Worm (Caenorhabditis elegans) whole organism, L4 larva: Measurements from ENCODE around the gene cpt-1.

Experiments used
- D1046.2 ChIP-seq: fragments of 200-800 bp; sonication (Bioruptor generic); IDR thresholded peaks from 2 replicates; pipeline ENCODE4 v1.3.6; 2022; ENCODE audit warnings: missing genetic modification characterization, missing compliant biosample characterization
- F10B5.3 ChIP-seq: sonication (generic microtip); optimal IDR thresholded peaks from 2 replicates; lab custom pipeline; 2016; ENCODE audit warnings: mild to moderate bottlenecking, missing genetic modification characterization, missing compliant biosample characterization
- F44E2.7 ChIP-seq: fragments of 200-800 bp; sonication (Bioruptor generic); IDR thresholded peaks from 2 replicates; pipeline ENCODE4 v2.1.2; 2022; ENCODE audit warnings: missing genetic modification characterization, missing compliant biosample characterization
- F49E8.2 ChIP-seq: sonication (generic microtip); optimal IDR thresholded peaks from 2 replicates; lab custom pipeline; 2016; ENCODE audit warnings: missing compliant biosample characterization, mild to moderate bottlenecking, missing genetic modification characterization, borderline replicate concordance
- T20F7.1 ChIP-seq: fragments of 200-800 bp; sonication (Bioruptor generic); optimal IDR thresholded peaks from 2 replicates; lab custom pipeline; 2018; ENCODE audit warnings: mild to moderate bottlenecking, missing genetic modification characterization, missing compliant biosample characterization
- T26A8.4 ChIP-seq: fragments of 200-800 bp; sonication (Bioruptor generic); IDR thresholded peaks from 2 replicates; pipeline ENCODE4 v1.3.6; 2022; ENCODE audit warnings: missing genetic modification characterization, missing compliant biosample characterization
- Y48G9A.11 ChIP-seq: fragments of 200-800 bp; sonication (Bioruptor generic); IDR thresholded peaks from 2 replicates; pipeline ENCODE4 v1.3.6; 2022; ENCODE audit warnings: missing genetic modification reagents, missing genetic modification characterization, missing compliant biosample characterization
- aha-1 ChIP-seq: fragments of 150-350 bp; peaks from one replicate; lab custom pipeline; 2014; ENCODE audit warnings: missing biosample characterization, missing genetic modification characterization
- ama-1 ChIP-seq: fragments of 150-350 bp; optimal IDR thresholded peaks from 2 replicates; lab custom pipeline; 2014; ENCODE audit warnings: inconsistent platforms, mixed read lengths
- ceh-82 ChIP-seq: sonication (generic microtip); optimal IDR thresholded peaks from 2 replicates; lab custom pipeline; 2017; ENCODE audit warnings: missing biosample characterization, missing genetic modification characterization
- daf-12 ChIP-seq: fragments of 150-350 bp; optimal IDR thresholded peaks from 2 replicates; lab custom pipeline; 2014; ENCODE audit warnings: missing biosample characterization, missing genetic modification reagents, missing genetic modification characterization
- dpl-1 ChIP-seq: fragments of 150-350 bp; optimal IDR thresholded peaks from 2 replicates; lab custom pipeline; 2014; ENCODE audit warnings: missing biosample characterization, missing genetic modification reagents, missing genetic modification characterization
- duxl-1 ChIP-seq: sonication (generic microtip); optimal IDR thresholded peaks from 2 replicates; lab custom pipeline; 2016; ENCODE audit warnings: mild to moderate bottlenecking, missing genetic modification characterization, moderate library complexity, missing compliant biosample characterization; ENCODE audit not compliant: poor library complexity
- hif-1 ChIP-seq, 2 experiments: sonication (generic microtip); optimal IDR thresholded peaks; 2 replicates each; lab custom pipeline; 2016 to 2017; ENCODE audit warnings: missing compliant biosample characterization in 2 of 2, missing genetic modification characterization in 2 of 2, missing genetic modification reagents in 2 of 2, missing genotype in 2 of 2, mild to moderate bottlenecking in 1 of 2
- hlh-30 ChIP-seq: sonication (generic microtip); optimal IDR thresholded peaks from 2 replicates; lab custom pipeline; 2017; ENCODE audit warnings: antibody characterized with exemption, mild to moderate bottlenecking, missing genetic modification characterization, missing compliant biosample characterization; ENCODE audit not compliant: insufficient read depth
- lim-7 ChIP-seq: fragments of 200-800 bp; sonication (Bioruptor generic); IDR thresholded peaks from 2 replicates; pipeline ENCODE4 v1.3.6; 2022; ENCODE audit warnings: missing genetic modification characterization, missing compliant biosample characterization
- lin-1 ChIP-seq: fragments of 200-800 bp; sonication (Bioruptor generic); IDR thresholded peaks from 2 replicates; pipeline ENCODE4 v1.3.6; 2022; ENCODE audit warnings: missing genetic modification reagents, missing genetic modification characterization, missing compliant biosample characterization
- lin-13 ChIP-seq: fragments of 150-350 bp; optimal IDR thresholded peaks from 2 replicates; lab custom pipeline; 2014; ENCODE audit warnings: missing biosample characterization, missing genetic modification reagents, missing genetic modification characterization
- lin-38 ChIP-seq: fragments of 200-800 bp; sonication (Bioruptor generic); IDR thresholded peaks from 2 replicates; pipeline ENCODE4 v1.3.6; 2022; ENCODE audit warnings: missing genetic modification reagents, missing genetic modification characterization, missing compliant biosample characterization
- lir-3 ChIP-seq: sonication (generic microtip); optimal IDR thresholded peaks from 2 replicates; lab custom pipeline; 2016; ENCODE audit warnings: mild to moderate bottlenecking, missing genetic modification characterization, missing compliant biosample characterization
- lsy-2 ChIP-seq, 2 experiments: fragments of 150-350 bp in 1 of 2; sonication (generic microtip) in 1 of 2; optimal IDR thresholded peaks; 2 replicates each; lab custom pipeline; 2014 to 2017; ENCODE audit warnings: missing biosample characterization in 2 of 2, missing genetic modification characterization in 2 of 2
- madf-9 ChIP-seq: fragments of 200-800 bp; sonication (Bioruptor generic); conservative IDR thresholded peaks from 2 replicates; pipeline ENCODE4 v1.3.6; 2022; ENCODE audit warnings: missing genetic modification reagents, missing genetic modification characterization, missing compliant biosample characterization
- mdl-1 ChIP-seq, 2 experiments: fragments of 150-350 bp in 1 of 2; sonication (generic microtip) in 1 of 2; optimal IDR thresholded peaks; 2 replicates each; lab custom pipeline; 2014 to 2017; ENCODE audit warnings: missing biosample characterization in 2 of 2, missing genetic modification characterization in 2 of 2
- mes-2 ChIP-seq: sonication (generic microtip); optimal IDR thresholded peaks from 2 replicates; lab custom pipeline; 2016; ENCODE audit warnings: missing genotype, mild to moderate bottlenecking, missing genetic modification characterization, missing compliant biosample characterization; ENCODE audit not compliant: poor library complexity, severe bottlenecking
- mxl-3 ChIP-seq: fragments of 200-800 bp; sonication (Bioruptor generic); optimal IDR thresholded peaks from 2 replicates; lab custom pipeline; 2018; ENCODE audit warnings: mild to moderate bottlenecking, missing genetic modification characterization, missing compliant biosample characterization
- nhr-11 ChIP-seq: fragments of 150-350 bp; optimal IDR thresholded peaks from 2 replicates; lab custom pipeline; 2014; ENCODE audit warnings: missing biosample characterization, missing genetic modification characterization
- nhr-111 ChIP-seq: fragments of 200-800 bp; sonication (Bioruptor generic); optimal IDR thresholded peaks from 2 replicates; lab custom pipeline; 2018; ENCODE audit warnings: mild to moderate bottlenecking, missing genetic modification characterization, missing compliant biosample characterization
- nhr-237 ChIP-seq: sonication (generic microtip); optimal IDR thresholded peaks from 2 replicates; lab custom pipeline; 2017; ENCODE audit warnings: missing biosample characterization, missing genetic modification characterization
- nhr-28 ChIP-seq: fragments of 150-350 bp; optimal IDR thresholded peaks from 2 replicates; lab custom pipeline; 2014; ENCODE audit warnings: missing biosample characterization, missing genetic modification characterization
- nhr-41 ChIP-seq: fragments of 200-800 bp; sonication (Bioruptor generic); IDR thresholded peaks from 2 replicates; pipeline ENCODE4 v1.3.6; 2022; ENCODE audit warnings: missing genetic modification reagents, missing genetic modification characterization, missing compliant biosample characterization
- nhr-6 ChIP-seq: fragments of 150-350 bp; optimal IDR thresholded peaks from 2 replicates; lab custom pipeline; 2014; ENCODE audit warnings: missing biosample characterization, missing genetic modification characterization
- pha-4 ChIP-seq, 2 experiments: fragments of 150-350 bp in 1 of 2; fragments of 200-800 bp in 1 of 2; sonication (Bioruptor generic) in 1 of 2; IDR thresholded peaks in 1 of 2; optimal IDR thresholded peaks in 1 of 2; 2 replicates each; pipeline versions ENCODE4 v1.3.6 to Lab custom; 2014 to 2022; ENCODE audit warnings: missing genetic modification characterization in 2 of 2, missing genetic modification reagents in 2 of 2, missing biosample characterization in 1 of 2, missing compliant biosample characterization in 1 of 2
- rbr-2 ChIP-seq: sonication (generic microtip); optimal IDR thresholded peaks from 2 replicates; lab custom pipeline; 2016; ENCODE audit warnings: missing genotype, missing genetic modification characterization, missing compliant biosample characterization
- saeg-2 ChIP-seq: fragments of 200-800 bp; sonication (Bioruptor generic); IDR thresholded peaks from 2 replicates; pipeline ENCODE4 v1.3.6; 2022; ENCODE audit warnings: missing genetic modification reagents, missing genetic modification characterization, missing compliant biosample characterization
- sdz-12 ChIP-seq: fragments of 200-800 bp; sonication (Bioruptor generic); optimal IDR thresholded peaks from 2 replicates; lab custom pipeline; 2018; ENCODE audit warnings: mild to moderate bottlenecking, missing genetic modification characterization, missing compliant biosample characterization
- set-16 ChIP-seq: fragments of 200-800 bp; sonication (Bioruptor generic); IDR thresholded peaks from 2 replicates; pipeline ENCODE4 v1.3.6; 2022; ENCODE audit warnings: missing genetic modification reagents, missing genetic modification characterization, missing compliant biosample characterization
- skn-1 ChIP-seq: fragments of 150-350 bp; optimal IDR thresholded peaks from 2 replicates; lab custom pipeline; 2014; ENCODE audit warnings: missing biosample characterization, missing genetic modification characterization
- snpc-4 ChIP-seq: fragments of 150-350 bp; optimal IDR thresholded peaks from 2 replicates; lab custom pipeline; 2014; ENCODE audit warnings: missing biosample characterization, missing genetic modification characterization
- spr-1 ChIP-seq: sonication (generic microtip); optimal IDR thresholded peaks from 2 replicates; lab custom pipeline; 2016; ENCODE audit warnings: mild to moderate bottlenecking, missing genetic modification characterization, missing compliant biosample characterization
- tag-97 ChIP-seq: fragments of 200-800 bp; sonication (Bioruptor generic); IDR thresholded peaks from 2 replicates; pipeline ENCODE4 v1.3.6; 2022; ENCODE audit warnings: missing genetic modification characterization, missing compliant biosample characterization
- unc-39 ChIP-seq: sonication (generic microtip); optimal IDR thresholded peaks from 2 replicates; lab custom pipeline; 2017; ENCODE audit warnings: missing biosample characterization, missing genetic modification characterization
- unc-62 ChIP-seq, 3 experiments: fragments of 150-350 bp in 1 of 3; sonication (generic microtip); optimal IDR thresholded peaks in 2 of 3; peaks in 1 of 3; 1 replicate in 1 of 3; 2 replicates in 2 of 3; lab custom pipeline; 2014 to 2017; ENCODE audit warnings: missing biosample characterization in 3 of 3, missing genetic modification characterization in 3 of 3, missing genetic modification reagents in 3 of 3, missing genotype in 1 of 3
- zag-1 ChIP-seq: fragments of 150-350 bp; optimal IDR thresholded peaks from 2 replicates; lab custom pipeline; 2014; ENCODE audit warnings: missing biosample characterization, missing genetic modification characterization
- zfp-2 ChIP-seq: sonication (generic microtip); optimal IDR thresholded peaks from 2 replicates; lab custom pipeline; 2016; ENCODE audit warnings: mild to moderate bottlenecking, missing genetic modification characterization, missing compliant biosample characterization
- zfp-3 ChIP-seq: fragments of 200-800 bp; sonication (Bioruptor generic); conservative IDR thresholded peaks from 2 replicates; pipeline ENCODE4 v1.3.6; 2022; ENCODE audit warnings: missing genetic modification reagents, missing genetic modification characterization, missing compliant biosample characterization
- ztf-11 ChIP-seq: fragments of 150-350 bp; optimal IDR thresholded peaks from 2 replicates; lab custom pipeline; 2014; ENCODE audit warnings: missing biosample characterization, missing genetic modification characterization

The cpt-1 gene

DNA sequence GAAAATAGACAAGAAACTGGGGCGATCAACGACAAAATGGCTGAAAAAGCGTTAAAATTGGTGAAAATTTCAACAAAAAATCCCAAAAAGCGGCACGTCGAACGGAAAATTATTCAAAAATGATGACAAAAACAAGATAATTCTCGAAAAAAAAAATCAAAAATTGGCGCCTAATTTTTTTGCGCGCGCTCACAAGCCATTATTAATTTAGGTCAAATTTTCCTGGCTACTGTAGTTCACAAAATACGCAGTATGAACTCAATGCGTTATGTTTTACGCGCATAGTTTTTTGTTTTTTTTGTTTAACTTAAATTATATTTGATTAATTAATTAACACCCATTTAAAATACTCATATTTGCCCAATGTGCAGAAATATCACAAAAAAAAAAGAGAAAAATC, 56.9 kb downstream of the cpt-1 start (continued):
- TF ChIP-seq mxl-3 (GFP tag; lab: Kevin White, UChicago) = no peak
- no peak for TF ChIP-seq snpc-4
- no peak for TF ChIP-seq tag-97 (GFP tag; lab: Robert Waterston, UW)
- TF ChIP-seq lim-7 (GFP tag; lab: Robert Waterston, UW) = no peak

DNA sequence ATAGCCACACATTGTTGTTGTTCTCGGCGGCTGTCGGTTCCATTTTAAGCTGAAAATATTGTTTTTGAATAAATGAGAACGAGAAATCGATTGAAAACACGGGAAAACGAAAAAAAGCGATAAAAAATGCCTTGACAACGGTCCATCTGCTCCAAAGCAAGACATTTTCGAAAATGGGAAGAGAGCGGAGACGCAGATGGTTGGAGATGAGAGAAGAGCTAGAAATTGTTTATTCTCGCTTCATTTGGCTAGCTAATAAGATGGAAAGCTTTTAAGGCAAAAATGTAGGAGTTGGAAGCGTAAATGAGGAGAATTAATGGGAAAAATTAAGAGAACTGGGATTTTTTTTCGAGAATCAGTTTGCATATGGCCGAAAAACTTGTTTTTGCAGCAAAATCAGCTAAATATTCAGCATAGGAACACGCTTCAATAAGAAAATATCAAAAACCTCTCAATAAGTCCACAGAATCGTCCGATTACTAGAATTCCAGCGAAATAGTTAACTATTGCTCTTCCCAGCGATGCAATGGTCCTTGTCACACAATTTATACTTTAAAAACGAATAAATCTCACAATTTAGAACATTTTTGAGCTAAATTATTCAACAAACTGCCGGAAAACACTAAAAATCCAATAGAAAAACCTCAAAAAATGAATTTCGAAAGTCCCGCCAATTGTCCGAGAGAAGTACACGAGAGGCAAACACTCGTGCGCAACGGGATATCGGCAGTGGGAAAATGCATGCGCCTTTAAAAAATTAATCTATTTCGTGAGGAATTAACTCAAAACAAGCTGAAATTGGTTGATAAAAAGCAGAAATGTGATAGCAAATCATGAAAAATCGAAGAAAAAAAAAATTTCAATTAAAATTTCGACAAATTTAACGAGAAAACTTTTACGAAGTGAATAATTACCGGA, 57.7 kb downstream of the cpt-1 start, which contains the start of gene pisy-1:
pisy-1 (minus strand) TSS at position 51 of the 918 bp plus-strand sequence.
- TF ChIP-seq skn-1 (tag; lab: Kevin White, UChicago) (no peak), nhr-28 (tag; lab: Kevin White, UChicago) (peak; percentile 40), mdl-1 (tag; optimal IDR thresholded peaks at IDR 0.05; lab: Kevin White, UChicago) (peak in 1 of 2 experiments; percentile 60), zfp-2 (tag; lab: Kevin White, UChicago) (no peak), unc-39 (tag; lab: Kevin White, UChicago) (no peak), duxl-1 (tag; lab: Kevin White, UChicago) (no peak), lir-3 (tag; lab: Kevin White, UChicago) (no peak), lin-38 (GFP tag; lab: Robert Waterston, UW) (peak; percentile 32), T20F7.1 (GFP tag; lab: Kevin White, UChicago) (no peak), saeg-2 (GFP tag; lab: Robert Waterston, UW) (no peak), F10B5.3 (tag; lab: Kevin White, UChicago) (no peak), aha-1 (tag; lab: Kevin White, UChicago) (peak; percentile 95), tag-97 (GFP tag; lab: Robert Waterston, UW) (no peak), T26A8.4 (GFP tag; lab: Robert Waterston, UW) (no peak), daf-12 (tag; lab: Kevin White, UChicago) (no peak), nhr-11 (tag; lab: Kevin White, UChicago) (no peak), rbr-2 (tag; lab: Kevin White, UChicago) (no peak), madf-9 (GFP tag; lab: Robert Waterston, UW) (no peak), lin-1 (no peak), Y48G9A.11 (GFP tag; lab: Robert Waterston, UW) (no peak), pha-4 (GFP tag; IDR thresholded peaks at IDR 0.05; lab: Robert Waterston, UW) (no peak), pha-4 (tag; optimal IDR thresholded peaks at IDR 0.05; lab: Kevin White, UChicago) (no peak), hif-1 (tag; optimal IDR thresholded peaks at IDR 0.05; lab: Kevin White, UChicago) (peak in 1 of 2 experiments; percentile 35), mes-2 (peak; percentile 74), nhr-111 (no peak), ama-1 (lab: Kevin White, UChicago) (peak; percentile 8), spr-1 (tag; lab: Kevin White, UChicago) (no peak), nhr-237 (no peak), zag-1 (tag; lab: Kevin White, UChicago) (no peak), lsy-2 (tag; optimal IDR thresholded peaks at IDR 0.05; lab: Kevin White, UChicago) (peak in 1 of 2 experiments; percentile 79), unc-62 (GFP tag; optimal IDR thresholded peaks at IDR 0.05 in 1 of 2; lab: Kevin White, UChicago) (peak in 1 of 2 experiments; percentile 2), unc-62 (tag; optimal IDR thresholded peaks at IDR 0.05; lab: Kevin White, UChicago) (no peak), ztf-11 (tag; lab: Kevin White, UChicago) (no peak), nhr-41 (GFP tag; lab: Robert Waterston, UW) (no peak), D1046.2 (GFP tag; lab: Robert Waterston, UW) (no peak), nhr-6 (tag; lab: Kevin White, UChicago) (peak; percentile 70), set-16 (GFP tag; lab: Robert Waterston, UW) (no peak), dpl-1 (GFP tag; lab: Kevin White, UChicago) (peak; percentile 84), sdz-12 (GFP tag; lab: Kevin White, UChicago) (no peak), F44E2.7 (GFP tag; lab: Robert Waterston, UW) (no peak), snpc-4 (no peak), zfp-3 (no peak), F49E8.2 (tag; lab: Kevin White, UChicago) (no peak), hlh-30 (tag; lab: Kevin White, UChicago) (peak; percentile 90), ceh-82 (tag; lab: Kevin White, UChicago) (no peak), lin-13 (peak; percentile 50)
